Fruit fly (Drosophila melanogaster): Measurements from ENCODE around the gene CG5404.
A peak's percentile ranks its signal among the peaks of the same experiment; 100 is the strongest.

The CG5404 gene

DNA sequence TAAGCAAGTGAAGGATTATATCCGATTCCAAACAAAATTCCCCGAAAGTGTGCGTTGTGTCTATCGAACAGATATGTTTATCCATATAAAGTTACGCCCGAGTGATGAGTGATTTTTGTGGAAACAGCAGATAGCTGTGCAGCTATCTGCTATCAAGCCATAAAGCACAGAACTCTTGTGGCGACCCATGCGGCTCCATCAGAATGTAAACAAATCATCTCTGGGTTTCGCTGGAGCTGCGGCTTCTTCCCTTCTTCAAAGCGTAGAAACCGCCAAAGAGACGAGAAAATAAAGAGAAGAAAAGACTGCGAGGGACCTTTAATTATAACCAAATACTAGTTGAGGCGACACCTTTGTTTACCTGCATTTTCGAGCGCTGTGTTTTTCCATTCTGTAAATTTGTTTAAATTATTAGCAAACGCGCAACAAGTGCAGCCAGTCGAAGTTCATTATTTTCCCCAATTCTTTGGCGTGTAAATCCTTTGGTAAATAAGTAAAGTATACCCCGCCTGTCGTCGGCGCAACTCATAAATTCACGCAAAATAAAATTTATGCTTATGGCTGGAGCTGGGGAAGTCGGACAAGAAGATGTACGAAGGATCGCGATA lies 37.5 kb upstream of the CG5404 start:
- no peak for TF ChIP-seq CG15710 (tag; optimal IDR thresholded peaks at IDR 0.05)
- no peak for TF ChIP-seq CG13204 (GFP tag; optimal IDR thresholded peaks at IDR 0.05)
- no peak for TF ChIP-seq CG34367 (tag; optimal IDR thresholded peaks at IDR 0.05)
- no peak for TF ChIP-seq CG32121 (GFP tag; IDR thresholded peaks at IDR 0.05)
- no peak for TF ChIP-seq Pif1A (GFP tag; optimal IDR thresholded peaks at IDR 0.05)
- no peak for TF ChIP-seq fd96Ca (GFP tag; IDR thresholded peaks at IDR 0.05)
- TF ChIP-seq Snoo (tag; optimal IDR thresholded peaks at IDR 0.05): no peak
- TF ChIP-seq CG12605 (GFP tag; IDR thresholded peaks at IDR 0.05): no peak
- TF ChIP-seq rn (GFP tag; IDR thresholded peaks at IDR 0.05): no peak
- no peak for TF ChIP-seq CG9948 (tag; optimal IDR thresholded peaks at IDR 0.05)
- TF ChIP-seq CG10348 (GFP tag; IDR thresholded peaks at IDR 0.05): no peak
- no peak for TF ChIP-seq CG4496 (GFP tag; IDR thresholded peaks at IDR 0.05)
- TF ChIP-seq CG14655 (GFP tag; optimal IDR thresholded peaks at IDR 0.05): no peak
- TF ChIP-seq Ets98B (GFP tag; IDR thresholded peaks at IDR 0.05): no peak

DNA sequence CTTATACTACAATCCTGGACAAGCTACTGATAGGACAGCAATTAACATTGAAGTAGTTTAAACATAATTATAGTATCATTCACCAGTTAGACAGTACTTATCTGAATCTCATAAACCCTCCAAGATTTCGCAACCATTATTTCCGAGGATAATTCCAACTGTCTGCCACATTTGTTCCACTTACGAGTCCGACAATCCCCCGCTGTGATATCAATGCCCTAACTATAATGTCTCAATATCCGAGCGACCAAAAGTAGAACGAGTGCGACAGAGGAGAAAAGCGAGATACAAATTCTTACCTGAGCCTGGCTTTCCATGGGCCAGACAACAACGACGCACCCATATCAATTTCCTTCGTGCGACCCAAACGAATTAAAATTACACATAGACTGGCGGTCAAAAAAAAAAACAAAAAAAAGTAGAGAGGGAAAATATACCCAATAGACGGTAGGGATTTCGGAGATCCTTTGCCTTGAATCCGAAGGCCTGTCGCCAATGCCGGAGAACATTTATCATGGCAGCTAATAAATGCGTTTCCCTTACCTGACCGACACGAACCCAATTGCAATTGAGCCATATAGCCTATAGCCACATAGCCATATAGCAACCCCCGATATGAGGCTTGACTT lies 35.5 kb upstream of the CG5404 start:
- no peak for TF ChIP-seq CG32121 (GFP tag; IDR thresholded peaks at IDR 0.05)
- no peak for TF ChIP-seq Snoo (tag; optimal IDR thresholded peaks at IDR 0.05)
- no peak for TF ChIP-seq CG34367 (tag; optimal IDR thresholded peaks at IDR 0.05)
- TF ChIP-seq Pif1B (GFP tag; optimal IDR thresholded peaks at IDR 0.05): no peak
- no peak for TF ChIP-seq fd96Ca (GFP tag; IDR thresholded peaks at IDR 0.05)
- TF ChIP-seq Ets98B (GFP tag; IDR thresholded peaks at IDR 0.05): no peak
- no peak for TF ChIP-seq CG8301 (tag; optimal IDR thresholded peaks at IDR 0.05)
- no peak for TF ChIP-seq gl (tag; optimal IDR thresholded peaks at IDR 0.05)
- TF ChIP-seq Pif1A (GFP tag; optimal IDR thresholded peaks at IDR 0.05): no peak
- TF ChIP-seq CG9948 (tag; optimal IDR thresholded peaks at IDR 0.05): no peak
- no peak for TF ChIP-seq CG10348 (GFP tag; IDR thresholded peaks at IDR 0.05)
- no peak for TF ChIP-seq D1 (tag; optimal IDR thresholded peaks at IDR 0.05)
- no peak for TF ChIP-seq CG8159 (tag; optimal IDR thresholded peaks at IDR 0.05)
- no peak for TF ChIP-seq CG14655 (GFP tag; optimal IDR thresholded peaks at IDR 0.05)
- TF ChIP-seq CG17806 (tag; optimal IDR thresholded peaks at IDR 0.05): no peak
- no peak for TF ChIP-seq EcR (GFP tag; optimal IDR thresholded peaks at IDR 0.05)
- no peak for TF ChIP-seq CG15710 (tag; optimal IDR thresholded peaks at IDR 0.05)
- TF ChIP-seq CG13204 (GFP tag; optimal IDR thresholded peaks at IDR 0.05): no peak

DNA sequence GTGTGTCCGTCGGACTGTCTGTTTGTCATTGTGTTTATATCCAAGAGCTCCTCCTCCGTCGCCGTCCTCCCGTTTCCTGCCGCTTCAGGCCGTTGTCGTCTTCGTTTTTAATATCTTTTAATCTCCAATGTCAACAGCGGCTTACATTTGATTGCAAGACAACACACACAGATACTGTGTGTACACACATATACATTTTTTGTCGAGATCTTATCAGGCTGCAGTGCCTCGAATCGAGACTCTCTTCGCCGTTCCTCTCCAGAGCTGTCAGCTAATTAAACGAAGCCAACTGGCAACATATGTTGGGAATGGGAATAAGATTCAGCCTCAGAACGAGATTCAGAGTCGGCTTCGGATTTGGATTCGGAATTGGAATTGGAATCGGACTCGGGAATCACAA lies 33.9 kb upstream of the CG5404 start:
- TF ChIP-seq EcR (GFP tag; optimal IDR thresholded peaks at IDR 0.05): peak; percentile 1
- peak; percentile 23 for TF ChIP-seq Snoo (tag; optimal IDR thresholded peaks at IDR 0.05)
- TF ChIP-seq fd96Ca (GFP tag; IDR thresholded peaks at IDR 0.05): 0 out of 3 replicates have a peak, but pooled peaks have one; percentile 15
- TF ChIP-seq CG17806 (tag; optimal IDR thresholded peaks at IDR 0.05): no peak
- peak; percentile 22 for TF ChIP-seq Pif1A (GFP tag; optimal IDR thresholded peaks at IDR 0.05)

DNA sequence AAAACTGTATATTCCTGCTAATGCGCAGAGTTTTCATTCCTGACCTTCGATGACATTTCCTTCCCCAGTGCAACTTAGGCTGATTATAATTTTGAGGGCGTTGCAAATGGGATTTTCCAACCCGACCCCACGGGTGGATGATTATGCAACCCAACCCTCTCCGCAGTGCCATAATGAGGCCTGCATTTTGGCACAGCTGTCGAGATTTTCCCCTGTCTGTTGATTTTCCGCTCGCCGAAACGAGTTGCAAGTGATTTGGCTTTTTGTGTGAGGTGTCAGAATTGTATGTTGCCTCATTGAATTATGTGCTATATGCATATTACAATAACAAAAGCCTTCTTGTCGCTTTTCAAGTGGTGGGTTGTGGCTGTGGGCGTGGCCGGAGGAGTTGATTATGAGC lies 32.2 kb upstream of the CG5404 start:
- TF ChIP-seq Pif1B (GFP tag; optimal IDR thresholded peaks at IDR 0.05): no peak
- TF ChIP-seq CG13204 (GFP tag; optimal IDR thresholded peaks at IDR 0.05): no peak
- no peak for TF ChIP-seq CG15710 (tag; optimal IDR thresholded peaks at IDR 0.05)
- no peak for TF ChIP-seq EcR (GFP tag; optimal IDR thresholded peaks at IDR 0.05)
- no peak for TF ChIP-seq CG8159 (tag; optimal IDR thresholded peaks at IDR 0.05)
- TF ChIP-seq gl (tag; optimal IDR thresholded peaks at IDR 0.05): no peak
- no peak for TF ChIP-seq CG32121 (GFP tag; IDR thresholded peaks at IDR 0.05)
- no peak for TF ChIP-seq D1 (tag; optimal IDR thresholded peaks at IDR 0.05)
- TF ChIP-seq rn (GFP tag; IDR thresholded peaks at IDR 0.05): no peak
- TF ChIP-seq CG4496 (GFP tag; IDR thresholded peaks at IDR 0.05): no peak
- TF ChIP-seq fd96Ca (GFP tag; IDR thresholded peaks at IDR 0.05): no peak
- no peak for TF ChIP-seq Snoo (tag; optimal IDR thresholded peaks at IDR 0.05)

DNA sequence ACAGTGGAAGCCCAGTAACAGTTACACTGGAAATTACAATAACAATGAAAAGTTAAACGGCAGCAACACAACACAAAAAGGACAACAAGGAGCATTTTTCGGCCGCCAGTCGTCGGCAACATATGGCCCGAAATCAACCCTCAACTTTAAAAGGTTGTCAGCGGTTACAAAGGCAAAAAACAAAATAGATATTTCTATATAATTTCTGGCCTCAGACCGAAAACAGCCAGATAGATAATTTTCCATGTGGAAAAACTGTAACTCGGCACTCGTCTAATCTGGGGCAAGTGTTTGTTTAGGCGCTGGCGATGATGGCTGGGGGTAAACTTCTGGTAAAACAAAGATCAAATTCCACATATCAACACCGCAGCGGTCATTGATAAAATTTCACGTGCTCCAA lies 31.2 kb upstream of the CG5404 start:
- TF ChIP-seq rn (GFP tag; IDR thresholded peaks at IDR 0.05) (no peak), CG8301 (tag; optimal IDR thresholded peaks at IDR 0.05) (no peak), CG14655 (GFP tag; optimal IDR thresholded peaks at IDR 0.05) (no peak), fd96Ca (GFP tag; IDR thresholded peaks at IDR 0.05) (no peak), EcR (GFP tag; optimal IDR thresholded peaks at IDR 0.05) (no peak), Pif1B (GFP tag; optimal IDR thresholded peaks at IDR 0.05) (no peak), CG15710 (tag; optimal IDR thresholded peaks at IDR 0.05) (no peak), CG13204 (GFP tag; optimal IDR thresholded peaks at IDR 0.05) (no peak), D1 (tag; optimal IDR thresholded peaks at IDR 0.05) (no peak), gl (tag; optimal IDR thresholded peaks at IDR 0.05) (no peak), CG12605 (GFP tag; IDR thresholded peaks at IDR 0.05) (no peak), CG34367 (tag; optimal IDR thresholded peaks at IDR 0.05) (no peak), CG10348 (GFP tag; IDR thresholded peaks at IDR 0.05) (no peak), CG17806 (tag; optimal IDR thresholded peaks at IDR 0.05) (no peak), CG32121 (GFP tag; IDR thresholded peaks at IDR 0.05) (no peak)

Data from whole organism, pupa.